Worm (Caenorhabditis elegans) whole organism, midembryonic: ENCODE measurements around the gene T26H8.4.

ENCODE experiments used
- cog-1 ChIP-seq: sonication (generic microtip); optimal IDR thresholded peaks from 2 replicates; lab custom pipeline; 2016; ENCODE audit warnings: missing genetic modification characterization, missing compliant biosample characterization
- flt-1 ChIP-seq: fragments of 200-800 bp; sonication (Bioruptor generic); IDR thresholded peaks from 2 replicates; pipeline ENCODE4 v1.3.6; 2022; ENCODE audit warnings: missing genetic modification characterization, missing compliant biosample characterization
- med-1 ChIP-seq: sonication (generic microtip); optimal IDR thresholded peaks from 2 replicates; lab custom pipeline; 2017; ENCODE audit warnings: missing genetic modification characterization, mild to moderate bottlenecking, missing compliant biosample characterization, antibody characterized with exemption, missing genetic modification reagents; ENCODE audit not compliant: insufficient read depth
- ref-1 ChIP-seq: fragments of 200-800 bp; sonication (Bioruptor generic); conservative IDR thresholded peaks from 2 replicates; pipeline ENCODE4 v1.3.6; 2022; ENCODE audit warnings: missing genetic modification reagents, missing genetic modification characterization, missing compliant biosample characterization
- ztf-23 ChIP-seq: fragments of 200-800 bp; sonication (Bioruptor generic); IDR thresholded peaks from 2 replicates; pipeline ENCODE4 v1.3.6; 2022; ENCODE audit warnings: missing genetic modification reagents, missing genetic modification characterization, missing compliant biosample characterization
- ztf-29 ChIP-seq: fragments of 200-800 bp; sonication (Bioruptor generic); IDR thresholded peaks from 2 replicates; pipeline ENCODE4 v1.3.6; 2022; ENCODE audit warnings: missing genetic modification reagents, missing genetic modification characterization, missing compliant biosample characterization

ce11 chrV:15350615-15351014 lies 44.0 kb upstream of the T26H8.4 start, which contains the start of gene clec-231:
- no peak for TF ChIP-seq flt-1 (GFP tag; lab: Robert Waterston, UW)
- no peak for TF ChIP-seq ztf-29 (GFP tag; lab: Robert Waterston, UW)
- no peak for TF ChIP-seq med-1
- no peak for TF ChIP-seq cog-1 (tag; lab: Kevin White, UChicago)
- no peak for TF ChIP-seq ref-1 (GFP tag; lab: Robert Waterston, UW)
- TF ChIP-seq ztf-23 (GFP tag; lab: Robert Waterston, UW), result no peak
